Fruit fly (Drosophila melanogaster) whole organism, embryonic: ENCODE results near the gene CG6912.
A peak's percentile ranks its signal among the peaks of the same experiment; 100 is the strongest.

Experiments
- Abd-B ChIP-seq: fragments of 200-800 bp; sonication (Bioruptor generic); optimal IDR thresholded peaks from 2 replicates; lab custom pipeline; 2018; ENCODE audit warnings: missing biosample characterization, mild to moderate bottlenecking, missing genetic modification characterization, moderate library complexity
- Bteb2 ChIP-seq: fragments of 200-800 bp; sonication (Bioruptor generic); optimal IDR thresholded peaks from 2 replicates; lab custom pipeline; 2016; ENCODE audit warnings: missing biosample characterization, missing genetic modification characterization
- CG12769 ChIP-seq: fragments of 200-800 bp; sonication (Bioruptor generic); optimal IDR thresholded peaks from 2 replicates; lab custom pipeline; 2019; ENCODE audit warnings: missing biosample characterization, mild to moderate bottlenecking, missing genetic modification characterization, moderate library complexity
- CG13624 ChIP-seq: fragments of 200-800 bp; sonication (Bioruptor generic); optimal IDR thresholded peaks from 2 replicates; lab custom pipeline; 2016; ENCODE audit warnings: missing biosample characterization, missing genetic modification characterization
- CG13894 ChIP-seq: fragments of 200-800 bp; sonication (Bioruptor generic); optimal IDR thresholded peaks from 3 replicates; lab custom pipeline; 2018; ENCODE audit warnings: missing biosample characterization, mild to moderate bottlenecking, missing genetic modification characterization, moderate library complexity
- CG15011 ChIP-seq: fragments of 200-800 bp; sonication (Bioruptor generic); optimal IDR thresholded peaks from 3 replicates; lab custom pipeline; 2018; ENCODE audit warnings: missing biosample characterization, mild to moderate bottlenecking, missing genetic modification characterization
- CG17186 ChIP-seq: fragments of 200-800 bp; sonication (Bioruptor generic); optimal IDR thresholded peaks from 3 replicates; lab custom pipeline; 2017; ENCODE audit warnings: missing biosample characterization, missing genetic modification reagents, missing genetic modification characterization
- CG17361 ChIP-seq: fragments of 200-800 bp; sonication (Bioruptor generic); IDR thresholded peaks from 3 replicates; pipeline ENCODE4 v1.3.6; 2022; ENCODE audit warnings: missing biosample characterization, missing genetic modification characterization
- CG18476 ChIP-seq: fragments of 200-800 bp; sonication (Bioruptor generic); optimal IDR thresholded peaks from 2 replicates; lab custom pipeline; 2016; ENCODE audit warnings: missing biosample characterization, mild to moderate bottlenecking, missing genetic modification characterization
- CG32532 ChIP-seq: fragments of 200-800 bp; sonication (Bioruptor generic); IDR thresholded peaks from 2 replicates; pipeline ENCODE4 v1.3.6; 2022; ENCODE audit warnings: missing biosample characterization, missing genetic modification characterization
- CG3847 ChIP-seq: fragments of 200-800 bp; sonication (Bioruptor generic); IDR thresholded peaks from 2 replicates; pipeline ENCODE4 v1.3.6; 2022; ENCODE audit warnings: missing biosample characterization, missing genetic modification characterization
- CG4820 ChIP-seq: fragments of 200-800 bp; sonication (Bioruptor generic); optimal IDR thresholded peaks from 3 replicates; lab custom pipeline; 2016; ENCODE audit warnings: missing biosample characterization, missing genetic modification characterization
- CG5953 ChIP-seq: fragments of 200-800 bp; sonication (Bioruptor generic); IDR thresholded peaks from 2 replicates; pipeline ENCODE4 v1.3.6; 2022; ENCODE audit warnings: missing biosample characterization, missing genetic modification characterization
- CG6175 ChIP-seq: fragments of 200-800 bp; sonication (Bioruptor generic); IDR thresholded peaks from 3 replicates; pipeline ENCODE4 v1.3.6; 2022; ENCODE audit warnings: missing biosample characterization, missing genetic modification characterization
- CG7786 ChIP-seq: fragments of 200-800 bp; sonication (Bioruptor generic); optimal IDR thresholded peaks from 2 replicates; lab custom pipeline; 2016; ENCODE audit warnings: missing biosample characterization, missing genetic modification characterization
- CG8290 ChIP-seq, 3 experiments: fragments of 200-800 bp; sonication (Bioruptor generic); optimal IDR thresholded peaks; 2 replicates each; lab custom pipeline; 2016 to 2019; ENCODE audit warnings: missing biosample characterization in 3 of 3, missing genetic modification characterization in 3 of 3, mild to moderate bottlenecking in 2 of 3, moderate library complexity in 1 of 3
- CG8388 ChIP-seq: fragments of 200-800 bp; sonication (Bioruptor generic); optimal IDR thresholded peaks from 2 replicates; lab custom pipeline; 2019; ENCODE audit warnings: missing biosample characterization, mild to moderate bottlenecking, missing genetic modification characterization, moderate library complexity
- Ets65A ChIP-seq: fragments of 200-800 bp; sonication (Bioruptor generic); peaks from one replicate; lab custom pipeline; 2016; ENCODE audit warnings: missing biosample characterization, missing genetic modification characterization
- Hr3 ChIP-seq: fragments of 200-800 bp; sonication (Bioruptor generic); optimal IDR thresholded peaks from 3 replicates; lab custom pipeline; 2016; ENCODE audit warnings: missing biosample characterization, missing genetic modification characterization
- Hr51 ChIP-seq, 2 experiments: fragments of 200-800 bp; sonication (Bioruptor generic); optimal IDR thresholded peaks; 2 replicates in 1 of 2; 3 replicates in 1 of 2; lab custom pipeline; 2016 to 2018; ENCODE audit warnings: missing biosample characterization in 2 of 2, missing genetic modification characterization in 2 of 2, mild to moderate bottlenecking in 1 of 2, moderate library complexity in 1 of 2
- Med ChIP-seq: fragments of 200-800 bp; sonication (Bioruptor generic); peaks from one replicate; lab custom pipeline; 2016; ENCODE audit warnings: missing biosample characterization, missing genetic modification characterization, mild to moderate bottlenecking, inconsistent platforms, moderate library complexity
- Nf-YC ChIP-seq: fragments of 200-800 bp; optimal IDR thresholded peaks from 3 replicates; lab custom pipeline; 2019; ENCODE audit warnings: missing biosample characterization, mild to moderate bottlenecking, missing genetic modification characterization, moderate library complexity
- Pdp1 ChIP-seq, 2 experiments: fragments of 200-800 bp; sonication (Bioruptor generic); optimal IDR thresholded peaks; 3 replicates each; lab custom pipeline; 2016; ENCODE audit warnings: missing biosample characterization in 2 of 2, missing genetic modification characterization in 2 of 2, mild to moderate bottlenecking in 1 of 2, moderate library complexity in 1 of 2
- Ravus ChIP-seq: fragments of 200-800 bp; sonication (Bioruptor generic); IDR thresholded peaks from 2 replicates; pipeline ENCODE4 v1.3.6; 2022; ENCODE audit warnings: missing biosample characterization, missing genetic modification characterization
- Stat92E ChIP-seq, 3 experiments: fragments of >200 bp in 2 of 3; fragments of 200-800 bp in 1 of 3; sonication (Bioruptor generic) in 1 of 3; optimal IDR thresholded peaks; 2 replicates each; lab custom pipeline; 2017 to 2019; ENCODE audit warnings: missing biosample characterization in 3 of 3, missing genetic modification characterization in 3 of 3, mild to moderate bottlenecking in 1 of 3, moderate library complexity in 1 of 3
- ab ChIP-seq: fragments of 200-800 bp; sonication (Bioruptor generic); optimal IDR thresholded peaks from 2 replicates; lab custom pipeline; 2016; ENCODE audit warnings: missing biosample characterization, missing genetic modification characterization
- abd-A ChIP-seq: fragments of 200-800 bp; sonication (Bioruptor generic); optimal IDR thresholded peaks from 3 replicates; lab custom pipeline; 2019; ENCODE audit warnings: missing biosample characterization, mild to moderate bottlenecking, missing genetic modification characterization, moderate library complexity
- ac ChIP-seq: fragments of 200-800 bp; sonication (Bioruptor generic); optimal IDR thresholded peaks from 3 replicates; lab custom pipeline; 2017; ENCODE audit warnings: missing biosample characterization, mild to moderate bottlenecking, missing genetic modification characterization
- bbx ChIP-seq: fragments of 200-800 bp; sonication (Bioruptor generic); IDR thresholded peaks from 2 replicates; pipeline ENCODE4 v1.3.6; 2022; ENCODE audit warnings: missing biosample characterization, missing genetic modification characterization; ENCODE audit not compliant: partially characterized antibody
- bowl ChIP-seq: fragments of 200-800 bp; sonication (Bioruptor generic); IDR thresholded peaks from 2 replicates; pipeline ENCODE4 v1.3.6; 2022; ENCODE audit warnings: missing biosample characterization, missing genetic modification characterization
- bsh ChIP-seq, 2 experiments: fragments of 200-800 bp; sonication (Bioruptor generic); optimal IDR thresholded peaks; 2 replicates each; lab custom pipeline; 2017 to 2018; ENCODE audit warnings: mild to moderate bottlenecking in 2 of 2, missing biosample characterization in 2 of 2, missing genetic modification characterization in 2 of 2, moderate library complexity in 1 of 2
- chinmo ChIP-seq: fragments of 200-800 bp; sonication (Bioruptor generic); IDR thresholded peaks from 4 replicates; pipeline ENCODE4 v1.3.6; 2022; ENCODE audit warnings: missing biosample characterization, missing genetic modification characterization; ENCODE audit not compliant: partially characterized antibody
- ci ChIP-seq: fragments of 200-800 bp; sonication (Bioruptor generic); IDR thresholded peaks from 3 replicates; pipeline ENCODE4 v1.3.6; 2022; ENCODE audit warnings: missing biosample characterization, missing genetic modification characterization
- crol ChIP-seq: fragments of 200-800 bp; sonication (Bioruptor generic); IDR thresholded peaks from 2 replicates; pipeline ENCODE4 v1.3.6; 2022; ENCODE audit warnings: missing biosample characterization, missing genetic modification characterization
- cwo ChIP-seq: fragments of 200-800 bp; sonication (Bioruptor generic); optimal IDR thresholded peaks from 3 replicates; lab custom pipeline; 2017; ENCODE audit warnings: missing biosample characterization, missing genetic modification characterization, mild to moderate bottlenecking, moderate library complexity, missing genetic modification reagents
- dysf ChIP-seq: fragments of 200-800 bp; sonication (Bioruptor generic); IDR thresholded peaks from 3 replicates; pipeline ENCODE4 v1.3.6; 2022; ENCODE audit warnings: missing biosample characterization, missing genetic modification characterization
- ems ChIP-seq: fragments of 200-800 bp; sonication (Bioruptor generic); optimal IDR thresholded peaks from 3 replicates; lab custom pipeline; 2016; ENCODE audit warnings: missing biosample characterization, missing genetic modification characterization
- gce ChIP-seq: fragments of 200-800 bp; sonication (Bioruptor generic); IDR thresholded peaks from 3 replicates; pipeline ENCODE4 v1.3.6; 2022; ENCODE audit warnings: missing biosample characterization, missing genetic modification characterization
- gcm ChIP-seq: fragments of 200-800 bp; sonication (Bioruptor generic); optimal IDR thresholded peaks from 2 replicates; lab custom pipeline; 2019; ENCODE audit warnings: missing biosample characterization, mild to moderate bottlenecking, missing genetic modification characterization, moderate library complexity
- lab ChIP-seq: fragments of 200-800 bp; sonication (Bioruptor generic); optimal IDR thresholded peaks from 3 replicates; lab custom pipeline; 2017; ENCODE audit warnings: missing biosample characterization, missing genetic modification characterization, mild to moderate bottlenecking, moderate library complexity, missing genetic modification reagents
- lov ChIP-seq, 2 experiments: fragments of 200-800 bp in 1 of 2; fragments of >200 bp in 1 of 2; sonication (Bioruptor generic) in 1 of 2; IDR thresholded peaks in 1 of 2; optimal IDR thresholded peaks in 1 of 2; 2 replicates in 1 of 2; 3 replicates in 1 of 2; pipeline versions ENCODE4 v1.3.6 to Lab custom; 2017 to 2022; ENCODE audit warnings: missing biosample characterization in 1 of 2, missing genetic modification characterization in 1 of 2
- nmo ChIP-seq: fragments of 200-800 bp; sonication (Bioruptor generic); optimal IDR thresholded peaks from 2 replicates; lab custom pipeline; 2018; ENCODE audit warnings: missing biosample characterization, mild to moderate bottlenecking, missing genetic modification characterization, moderate library complexity
- pb ChIP-seq: fragments of 200-800 bp; sonication (Bioruptor generic); optimal IDR thresholded peaks from 3 replicates; lab custom pipeline; 2016; ENCODE audit warnings: missing biosample characterization, missing genetic modification characterization
- peb ChIP-seq: fragments of 200-800 bp; sonication (Bioruptor generic); IDR thresholded peaks from 2 replicates; pipeline ENCODE4 v1.3.6; 2022; ENCODE audit warnings: missing biosample characterization, missing genetic modification characterization
- sd ChIP-seq: fragments of 200-800 bp; sonication (Bioruptor generic); optimal IDR thresholded peaks from 3 replicates; lab custom pipeline; 2018; ENCODE audit warnings: missing biosample characterization, mild to moderate bottlenecking, missing genetic modification characterization, moderate library complexity
- slp2 ChIP-seq: fragments of 200-800 bp; sonication (Bioruptor generic); optimal IDR thresholded peaks from 2 replicates; lab custom pipeline; 2016; ENCODE audit warnings: missing biosample characterization, missing genetic modification characterization
- sr ChIP-seq: fragments of 200-800 bp; sonication (Bioruptor generic); IDR thresholded peaks from 3 replicates; pipeline ENCODE4 v1.3.6; 2022; ENCODE audit warnings: missing biosample characterization, missing genetic modification characterization

The CG6912 gene

dm6 chr3R:15130873-15131272 lies 5.9 kb downstream of the CG6912 start (continued):
- TF ChIP-seq nmo (GFP tag; lab: Kevin White, UChicago) (peak; percentile 4), Med (GFP tag; lab: Kevin White, UChicago) (peak; percentile 79), ems (GFP tag; lab: Kevin White, UChicago) (no peak), CG12769 (tag; lab: Kevin White, UChicago) (peak; percentile 48), Hr3 (GFP tag; lab: Kevin White, UChicago) (no peak), CG7786 (GFP tag; lab: Kevin White, UChicago) (no peak), Hr51 (GFP tag; optimal IDR thresholded peaks at IDR 0.05; lab: Kevin White, UChicago) (peak in 1 of 2 experiments; percentile 3), CG8388 (no peak), Pdp1 (GFP tag; optimal IDR thresholded peaks at IDR 0.05; lab: Kevin White, UChicago) (peak in 1 of 2 experiments; percentile 88), Stat92E (GFP tag; optimal IDR thresholded peaks at IDR 0.05; lab: Kevin White, UChicago) (no peak), ab (no peak), peb (GFP tag; lab: Robert Waterston, UW) (no peak), Ravus (GFP tag; lab: Robert Waterston, UW) (no peak), pb (no peak), gcm (GFP tag; lab: Kevin White, UChicago) (peak; percentile 26)

DNA sequence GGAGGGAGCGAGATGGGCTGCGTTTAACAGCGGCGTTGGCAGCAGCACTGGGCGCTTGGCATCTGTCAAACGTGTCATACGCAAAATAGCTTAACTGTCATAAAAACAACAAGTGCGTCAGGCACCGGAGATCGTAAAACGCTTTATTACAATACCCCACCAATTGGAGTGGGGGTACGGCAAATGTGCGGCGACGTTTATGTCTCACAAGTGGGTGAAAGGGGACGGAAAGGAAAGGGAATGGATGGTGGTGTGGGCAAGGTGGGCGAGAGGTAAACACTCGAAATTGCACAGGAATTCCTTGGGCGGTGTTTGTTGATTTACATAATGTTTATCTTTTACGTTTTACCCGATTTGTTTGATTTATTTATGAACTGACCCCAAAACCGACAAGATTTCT lies 6.8 kb downstream of the CG6912 start:
- no peak for TF ChIP-seq Nf-YC
- TF ChIP-seq chinmo (GFP tag; lab: Robert Waterston, UW) = 0 out of 4 replicates have a peak, but pooled peaks have one; percentile 56
- TF ChIP-seq CG18476 (GFP tag; lab: Kevin White, UChicago) = no peak
- TF ChIP-seq ci (GFP tag; lab: Robert Waterston, UW) = 0 out of 3 replicates have a peak, but pooled peaks have one; percentile 26
- TF ChIP-seq CG3847 (GFP tag; lab: Robert Waterston, UW) = no peak
- TF ChIP-seq Bteb2 = no peak
- no peak for TF ChIP-seq CG13624
- peak; percentile 64 for TF ChIP-seq abd-A (tag; lab: Kevin White, UChicago)
- no peak for TF ChIP-seq CG15011 (GFP tag; lab: Kevin White, UChicago)
- TF ChIP-seq CG6175 (GFP tag; lab: Robert Waterston, UW) = 0 out of 3 replicates have a peak, but pooled peaks have one; percentile 36
- peak; percentile 41 for TF ChIP-seq CG12769 (tag; lab: Kevin White, UChicago)
- no peak for TF ChIP-seq dysf (GFP tag; lab: Robert Waterston, UW)
- no peak for TF ChIP-seq lov (optimal IDR thresholded peaks at IDR 0.05; lab: Kevin White, UChicago)
- TF ChIP-seq lov (GFP tag; IDR thresholded peaks at IDR 0.05; lab: Robert Waterston, UW) = 0 out of 3 replicates have a peak, but pooled peaks have one; percentile 41
- no peak for TF ChIP-seq gce
- TF ChIP-seq ac (GFP tag; lab: Kevin White, UChicago) = no peak
- no peak for TF ChIP-seq CG8290 (GFP tag; optimal IDR thresholded peaks at IDR 0.05; lab: Kevin White, UChicago)
- TF ChIP-seq CG8290 (tag; optimal IDR thresholded peaks at IDR 0.05; lab: Kevin White, UChicago) = peak in 1 of 2 experiments; percentile 28
- TF ChIP-seq CG17186 (GFP tag; lab: Kevin White, UChicago) = no peak
- peak; percentile 67 for TF ChIP-seq sd
- no peak for TF ChIP-seq slp2 (GFP tag; lab: Kevin White, UChicago)
- TF ChIP-seq bsh (GFP tag; optimal IDR thresholded peaks at IDR 0.05; lab: Kevin White, UChicago) = no peak
- no peak for TF ChIP-seq bbx (GFP tag; lab: Robert Waterston, UW)
- TF ChIP-seq Ets65A (GFP tag; lab: Kevin White, UChicago) = no peak
- no peak for TF ChIP-seq CG4820 (GFP tag; lab: Kevin White, UChicago)
- TF ChIP-seq CG17361 (GFP tag; lab: Robert Waterston, UW) = no peak
- peak; percentile 12 for TF ChIP-seq cwo (GFP tag; lab: Kevin White, UChicago)
- TF ChIP-seq sr (GFP tag; lab: Robert Waterston, UW) = peak; percentile 57; the same call in 2 of the 3 replicates
- TF ChIP-seq lab (GFP tag; lab: Kevin White, UChicago) = no peak
- peak; percentile 7 for TF ChIP-seq Abd-B (GFP tag; lab: Kevin White, UChicago)
- 0 out of 2 replicates have a peak, but pooled peaks have one; percentile 7 for TF ChIP-seq CG32532 (GFP tag; lab: Robert Waterston, UW)
- peak; percentile 48 for TF ChIP-seq crol (GFP tag; lab: Robert Waterston, UW)
- 0 out of 2 replicates have a peak, but pooled peaks have one; percentile 6 for TF ChIP-seq CG5953
- TF ChIP-seq CG13894 (tag; lab: Kevin White, UChicago) = peak; percentile 6
- peak in 1 of 2 experiments; percentile 0 for TF ChIP-seq Pdp1 (GFP tag; optimal IDR thresholded peaks at IDR 0.05; lab: Kevin White, UChicago)
- 0 out of 2 replicates have a peak, but pooled peaks have one; percentile 14 for TF ChIP-seq bowl (GFP tag; lab: Robert Waterston, UW)
